6 fruit fly cellular contexts compared by ENCODE assay signal in genomic region chr3L:3325925-3326903, dm6.
A peak's percentile ranks its signal among the peaks of the same experiment; 100 is the strongest.
TF ChIP-seq lines count a peak whose summit lies in the region.

Gtpx (plus strand) TSS chr3L:3326265.

- no peak for TF ChIP-seq CTCF in whole organism, embryonic (GFP tag; optimal IDR thresholded peaks at IDR 0.05; lab: Kevin White, UChicago)

TF ChIP-seq in Kc167, 6 proteins besides CTCF, POLR2A, EP300 and RAD21:
- TF ChIP-seq h (optimal IDR thresholded peaks at IDR 0.05; lab: Kevin White, UChicago): peak; percentile 57
- no peak for TF ChIP-seq psq (optimal IDR thresholded peaks at IDR 0.05; lab: Kevin White, UChicago)
- TF ChIP-seq Sin3A (optimal IDR thresholded peaks at IDR 0.05; lab: Kevin White, UChicago): no peak
- TF ChIP-seq ttk (optimal IDR thresholded peaks at IDR 0.05; lab: Kevin White, UChicago): no peak
- no peak for TF ChIP-seq Myc (optimal IDR thresholded peaks at IDR 0.05; lab: Kevin White, UChicago)
- TF ChIP-seq insv (optimal IDR thresholded peaks at IDR 0.05; lab: Kevin White, UChicago): no peak

TF ChIP-seq in whole organism, adult, 20 proteins besides CTCF, POLR2A, EP300 and RAD21 (continues in another document):
- TF ChIP-seq CG5204 (GFP tag; optimal IDR thresholded peaks at IDR 0.05; lab: Kevin White, UChicago) (no peak), cnc (optimal IDR thresholded peaks at IDR 0.05; lab: Kevin White, UChicago) (peak; percentile 80 to 98), CG11617 (GFP tag; optimal IDR thresholded peaks at IDR 0.05; lab: Kevin White, UChicago) (peak; percentile 73), Crg-1 (GFP tag; optimal IDR thresholded peaks at IDR 0.05; lab: Kevin White, UChicago) (peak; percentile 63), CG1620 (GFP tag; optimal IDR thresholded peaks at IDR 0.05; lab: Kevin White, UChicago) (peak; percentile 63), CG7101 (tag; optimal IDR thresholded peaks at IDR 0.05; lab: Kevin White, UChicago) (peak; percentile 60), Hr96 (GFP tag; optimal IDR thresholded peaks at IDR 0.05; lab: Kevin White, UChicago) (peak; percentile 35), CG7045 (GFP tag; optimal IDR thresholded peaks at IDR 0.05; lab: Kevin White, UChicago) (no peak), CG12768 (GFP tag; optimal IDR thresholded peaks at IDR 0.05; lab: Kevin White, UChicago) (peak; percentile 57), tj (GFP tag; optimal IDR thresholded peaks at IDR 0.05; lab: Kevin White, UChicago) (peak; percentile 71), kay (GFP tag; lab: Kevin White, UChicago; ENCODE audit: borderline replicate concordance) (no peak), pad (GFP tag; optimal IDR thresholded peaks at IDR 0.05; lab: Kevin White, UChicago) (peak; percentile 35), Mnt (GFP tag; optimal IDR thresholded peaks at IDR 0.05; lab: Kevin White, UChicago) (peak; percentile 26), bab1 (GFP tag; optimal IDR thresholded peaks at IDR 0.05; lab: Kevin White, UChicago) (no peak), ovo (GFP tag; optimal IDR thresholded peaks at IDR 0.05; lab: Kevin White, UChicago) (peak; percentile 25), CG14711 (tag; optimal IDR thresholded peaks at IDR 0.05; lab: Kevin White, UChicago) (peak; percentile 93), Clk (GFP tag; optimal IDR thresholded peaks at IDR 0.05; lab: Kevin White, UChicago) (no peak)

TF ChIP-seq in whole organism, embryonic, 481 proteins besides CTCF, POLR2A, EP300 and RAD21 (continues in another document):
- TF ChIP-seq CG15514 (GFP tag; optimal IDR thresholded peaks at IDR 0.05; lab: Kevin White, UChicago) (peak; percentile 63), Dref (GFP tag; IDR thresholded peaks at IDR 0.05; lab: Robert Waterston, UW) (peak; percentile 31; the same call in 1 of the 2 replicates), Trl (optimal IDR thresholded peaks at IDR 0.05; lab: Kevin White, UChicago) (peak in 1 of 2 experiments; percentile 6), Trl (GFP tag; optimal IDR thresholded peaks at IDR 0.05; lab: Kevin White, UChicago) (peak; percentile 29), Myb (GFP tag; optimal IDR thresholded peaks at IDR 0.05; lab: Kevin White, UChicago) (peak; percentile 86), Deaf1 (tag; optimal IDR thresholded peaks at IDR 0.05; lab: Kevin White, UChicago) (no peak), salm (tag; optimal IDR thresholded peaks at IDR 0.05; lab: Kevin White, UChicago) (no peak), CG16815 (GFP tag; optimal IDR thresholded peaks at IDR 0.05; lab: Kevin White, UChicago) (no peak), gcm (GFP tag; optimal IDR thresholded peaks at IDR 0.05; lab: Kevin White, UChicago) (no peak), Rx (GFP tag; IDR thresholded peaks at IDR 0.05; lab: Robert Waterston, UW) (no peak), wor (GFP tag; IDR thresholded peaks at IDR 0.05; lab: Robert Waterston, UW) (no peak), Sin3A (optimal IDR thresholded peaks at IDR 0.05; lab: Kevin White, UChicago) (peak; percentile 96), danr (GFP tag; IDR thresholded peaks at IDR 0.05; lab: Robert Waterston, UW) (no peak), Lpt (GFP tag; optimal IDR thresholded peaks at IDR 0.05; lab: Kevin White, UChicago) (no peak), dmrt11E (tag; optimal IDR thresholded peaks at IDR 0.05; lab: Kevin White, UChicago) (peak; percentile 8), CG33557 (GFP tag; optimal IDR thresholded peaks at IDR 0.05; lab: Kevin White, UChicago) (no peak), hbn (GFP tag; IDR thresholded peaks at IDR 0.05; lab: Robert Waterston, UW; ENCODE audit: partially characterized antibody) (no peak), CG10431 (GFP tag; optimal IDR thresholded peaks at IDR 0.05; lab: Kevin White, UChicago) (no peak)

TF ChIP-seq in whole organism, prepupa, 60 proteins besides CTCF, POLR2A, EP300 and RAD21 (continues in another document):
- TF ChIP-seq Hr39 (GFP tag; optimal IDR thresholded peaks at IDR 0.05; lab: Kevin White, UChicago) (peak; percentile 71), CG6792 (GFP tag; optimal IDR thresholded peaks at IDR 0.05; lab: Kevin White, UChicago) (peak; percentile 56), CG8119 (GFP tag; IDR thresholded peaks at IDR 0.05; lab: Robert Waterston, UW) (peak; percentile 40; the same call in 1 of the 3 replicates), Gug (GFP tag; IDR thresholded peaks at IDR 0.05; lab: Robert Waterston, UW) (no peak), CG1621 (tag; optimal IDR thresholded peaks at IDR 0.05; lab: Kevin White, UChicago) (no peak), Sox14 (GFP tag; optimal IDR thresholded peaks at IDR 0.05; lab: Kevin White, UChicago) (peak; percentile 48), salr (GFP tag; optimal IDR thresholded peaks at IDR 0.05; lab: Kevin White, UChicago) (no peak), ss (GFP tag; optimal IDR thresholded peaks at IDR 0.05; lab: Kevin White, UChicago) (peak; percentile 74 to 77), eg (GFP tag; IDR thresholded peaks at IDR 0.05; lab: Robert Waterston, UW) (0 out of 3 replicates have a peak, but pooled peaks have one; percentile 40), svp (GFP tag; lab: Kevin White, UChicago) (peak; percentile 97), spab (GFP tag; optimal IDR thresholded peaks at IDR 0.05; lab: Kevin White, UChicago) (peak; percentile 57), Sox102F (GFP tag; optimal IDR thresholded peaks at IDR 0.05; lab: Kevin White, UChicago) (no peak), acj6 (GFP tag; optimal IDR thresholded peaks at IDR 0.05; lab: Kevin White, UChicago) (no peak), Blimp-1 (GFP tag; optimal IDR thresholded peaks at IDR 0.05; lab: Kevin White, UChicago) (peak; percentile 65), esn (GFP tag; optimal IDR thresholded peaks at IDR 0.05; lab: Kevin White, UChicago) (peak; percentile 62), CG10669 (GFP tag; optimal IDR thresholded peaks at IDR 0.05; lab: Kevin White, UChicago) (peak; percentile 18), CG11902 (GFP tag; optimal IDR thresholded peaks at IDR 0.05; lab: Kevin White, UChicago) (no peak), cyc (GFP tag; optimal IDR thresholded peaks at IDR 0.05; lab: Kevin White, UChicago) (peak; percentile 40), Hr38 (GFP tag; optimal IDR thresholded peaks at IDR 0.05; lab: Kevin White, UChicago) (no peak)

TF ChIP-seq in whole organism, pupa, 21 proteins besides CTCF, POLR2A, EP300 and RAD21 (continues in another document):
- peak; percentile 38; the same call in 1 of the 2 replicates for TF ChIP-seq Ets98B (GFP tag; IDR thresholded peaks at IDR 0.05; lab: Robert Waterston, UW)
- no peak for TF ChIP-seq CG13204 (GFP tag; optimal IDR thresholded peaks at IDR 0.05; lab: Kevin White, UChicago)
- TF ChIP-seq Pif1B (GFP tag; optimal IDR thresholded peaks at IDR 0.05; lab: Kevin White, UChicago): peak; percentile 17
- TF ChIP-seq CG34367 (tag; optimal IDR thresholded peaks at IDR 0.05; lab: Kevin White, UChicago): peak; percentile 40
- TF ChIP-seq Pif1A (GFP tag; optimal IDR thresholded peaks at IDR 0.05; lab: Kevin White, UChicago): peak; percentile 40
- no peak for TF ChIP-seq CG8159 (tag; optimal IDR thresholded peaks at IDR 0.05; lab: Kevin White, UChicago)
- no peak; the same call in 1 of the 2 replicates for TF ChIP-seq CG12605 (GFP tag; IDR thresholded peaks at IDR 0.05; lab: Robert Waterston, UW)
- TF ChIP-seq CG17806 (tag; optimal IDR thresholded peaks at IDR 0.05; lab: Kevin White, UChicago): no peak
- TF ChIP-seq CG4496 (GFP tag; IDR thresholded peaks at IDR 0.05; lab: Robert Waterston, UW): peak; percentile 48; the same call in 2 of the 3 replicates
- TF ChIP-seq CG32121 (GFP tag; IDR thresholded peaks at IDR 0.05; lab: Robert Waterston, UW): no peak
- TF ChIP-seq Snoo (tag; optimal IDR thresholded peaks at IDR 0.05; lab: Kevin White, UChicago): peak; percentile 4
- no peak for TF ChIP-seq rn (GFP tag; IDR thresholded peaks at IDR 0.05; lab: Robert Waterston, UW)
- TF ChIP-seq CG10348 (GFP tag; IDR thresholded peaks at IDR 0.05; lab: Robert Waterston, UW): no peak
- no peak for TF ChIP-seq CG15710 (tag; optimal IDR thresholded peaks at IDR 0.05; lab: Kevin White, UChicago)
- no peak for TF ChIP-seq D1 (tag; optimal IDR thresholded peaks at IDR 0.05; lab: Kevin White, UChicago)
- TF ChIP-seq CG8301 (tag; optimal IDR thresholded peaks at IDR 0.05; lab: Kevin White, UChicago): peak; percentile 24
- no peak for TF ChIP-seq fd96Ca (GFP tag; IDR thresholded peaks at IDR 0.05; lab: Robert Waterston, UW)
- no peak for TF ChIP-seq EcR (GFP tag; optimal IDR thresholded peaks at IDR 0.05; lab: Kevin White, UChicago)
- TF ChIP-seq gl (tag; optimal IDR thresholded peaks at IDR 0.05; lab: Kevin White, UChicago): peak; percentile 67
- no peak for TF ChIP-seq CG9948 (tag; optimal IDR thresholded peaks at IDR 0.05; lab: Kevin White, UChicago)

TF ChIP-seq in whole organism, wandering third instar larva, 38 proteins besides CTCF, POLR2A, EP300 and RAD21:
- TF ChIP-seq usp (GFP tag; optimal IDR thresholded peaks at IDR 0.05; lab: Kevin White, UChicago) (no peak), Abd-B (GFP tag; optimal IDR thresholded peaks at IDR 0.05; lab: Kevin White, UChicago) (no peak), Dif (GFP tag; optimal IDR thresholded peaks at IDR 0.05; lab: Kevin White, UChicago; ENCODE audit: partially characterized antibody) (no peak), h (GFP tag; optimal IDR thresholded peaks at IDR 0.05; lab: Kevin White, UChicago) (peak; percentile 66), br (GFP tag; optimal IDR thresholded peaks at IDR 0.05; lab: Kevin White, UChicago) (peak; percentile 32), psq (GFP tag; optimal IDR thresholded peaks at IDR 0.05; lab: Kevin White, UChicago) (peak; percentile 37), Myc (optimal IDR thresholded peaks at IDR 0.05; lab: Kevin White, UChicago) (peak; percentile 76), Hr83 (GFP tag; optimal IDR thresholded peaks at IDR 0.05; lab: Kevin White, UChicago; ENCODE audit: poor library complexity, severe bottlenecking) (peak; percentile 73), foxo (GFP tag; optimal IDR thresholded peaks at IDR 0.05; lab: Kevin White, UChicago) (peak in 1 of 2 experiments; percentile 68), Sp1 (GFP tag; optimal IDR thresholded peaks at IDR 0.05; lab: Kevin White, UChicago) (peak; percentile 47), dl (GFP tag; optimal IDR thresholded peaks at IDR 0.05; lab: Kevin White, UChicago; ENCODE audit: insufficient read depth in 1 of 2, partially characterized antibody in 2 of 2) (no peak), CG9705 (GFP tag; optimal IDR thresholded peaks at IDR 0.05; lab: Kevin White, UChicago) (peak; percentile 56), rgr (GFP tag; optimal IDR thresholded peaks at IDR 0.05; lab: Kevin White, UChicago) (peak; percentile 43), N (GFP tag; optimal IDR thresholded peaks at IDR 0.05; lab: Kevin White, UChicago) (no peak), Rel (GFP tag; optimal IDR thresholded peaks at IDR 0.05; lab: Kevin White, UChicago) (no peak), Rel (tag; optimal IDR thresholded peaks at IDR 0.05; lab: Kevin White, UChicago) (peak; percentile 70), Hnf4 (GFP tag; optimal IDR thresholded peaks at IDR 0.05; lab: Kevin White, UChicago) (peak; percentile 78), sv (GFP tag; optimal IDR thresholded peaks at IDR 0.05; lab: Kevin White, UChicago) (peak; percentile 25), HLH106 (tag; optimal IDR thresholded peaks at IDR 0.05; lab: Kevin White, UChicago) (peak; percentile 59), fru (GFP tag; optimal IDR thresholded peaks at IDR 0.05; lab: Kevin White, UChicago) (peak; percentile 35), ey (GFP tag; optimal IDR thresholded peaks at IDR 0.05; lab: Kevin White, UChicago) (peak; percentile 57)
